Worm (Caenorhabditis elegans): Measurements from ENCODE around the gene frpr-1.
A peak's percentile ranks its signal among the peaks of the same experiment; 100 is the strongest.

The frpr-1 gene

DNA sequence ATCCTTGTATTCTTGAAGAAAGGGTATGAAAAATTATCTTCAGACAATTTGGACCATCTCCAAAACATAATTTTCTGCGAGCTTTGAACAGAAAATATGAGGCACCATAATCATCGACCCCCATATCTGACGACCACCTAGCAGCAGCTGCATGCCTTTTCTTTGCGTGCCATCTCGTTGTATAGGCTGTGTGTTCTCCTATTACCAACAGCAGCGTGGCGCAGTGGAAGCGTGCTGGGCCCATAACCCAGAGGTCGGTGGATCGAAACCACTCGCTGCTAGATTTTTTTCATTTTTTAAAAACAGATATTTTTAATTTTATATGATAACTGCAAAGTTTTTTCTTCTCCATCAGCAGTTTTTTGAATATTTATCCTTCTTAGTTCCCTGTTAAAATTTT, 26.5 kb upstream of the frpr-1 start (continued):
- TF ChIP-seq Y105C5A.15 (GFP tag; IDR thresholded peaks at IDR 0.05), result peak; percentile 81; the same call in 1 of the 2 replicates
- peak; percentile 60; the same call in 1 of the 2 replicates for TF ChIP-seq madf-9 (GFP tag; conservative IDR thresholded peaks at IDR 0.05)
- no peak for TF ChIP-seq snpc-4 (tag; optimal IDR thresholded peaks at IDR 0.05)
- TF ChIP-seq Y48G9A.11 (GFP tag; IDR thresholded peaks at IDR 0.05), result peak; percentile 26
- 0 out of 2 replicates have a peak, but pooled peaks have one; percentile 9 for TF ChIP-seq snpc-1.2 (GFP tag; IDR thresholded peaks at IDR 0.05)
- no peak for TF ChIP-seq egl-27 (tag; optimal IDR thresholded peaks at IDR 0.05)
- TF ChIP-seq F37D6.2 (tag; optimal IDR thresholded peaks at IDR 0.05), result no peak
- peak; percentile 29; the same call in 1 of the 2 replicates for TF ChIP-seq set-16 (GFP tag; IDR thresholded peaks at IDR 0.05)
- TF ChIP-seq nhr-11 (tag; optimal IDR thresholded peaks at IDR 0.05), result no peak
- TF ChIP-seq ceh-82 (tag; optimal IDR thresholded peaks at IDR 0.05), result no peak
- TF ChIP-seq ztf-7 (tag; optimal IDR thresholded peaks at IDR 0.05), result no peak
- 0 out of 2 replicates have a peak, but pooled peaks have one; percentile 61 for TF ChIP-seq Y75B8A.6 (GFP tag; IDR thresholded peaks at IDR 0.05)
- TF ChIP-seq php-3 (GFP tag; IDR thresholded peaks at IDR 0.05), result peak; percentile 56
- no peak for TF ChIP-seq lsy-2 (tag; optimal IDR thresholded peaks at IDR 0.05)
- peak; percentile 50; the same call in 1 of the 2 replicates for TF ChIP-seq ctbp-1 (GFP tag; IDR thresholded peaks at IDR 0.05)
- no peak for TF ChIP-seq cey-2 (tag; optimal IDR thresholded peaks at IDR 0.05; ENCODE audit: borderline replicate concordance, insufficient read depth)
- TF ChIP-seq F44E2.7 (GFP tag; IDR thresholded peaks at IDR 0.05), result peak; percentile 63; the same call in 1 of the 2 replicates
- peak; percentile 68 for TF ChIP-seq vab-7 (GFP tag; IDR thresholded peaks at IDR 0.05)
- TF ChIP-seq spr-1 (tag; optimal IDR thresholded peaks at IDR 0.05), result no peak
- peak; percentile 76 for TF ChIP-seq mes-2 (tag; optimal IDR thresholded peaks at IDR 0.05; ENCODE audit: poor library complexity, severe bottlenecking)
- peak; percentile 77 for TF ChIP-seq hmg-1.1 (GFP tag; IDR thresholded peaks at IDR 0.05)
- TF ChIP-seq Y5F2A.4 (GFP tag; optimal IDR thresholded peaks at IDR 0.05), result no peak
- TF ChIP-seq tag-97 (GFP tag; IDR thresholded peaks at IDR 0.05), result no peak
- TF ChIP-seq hlh-30 (tag; optimal IDR thresholded peaks at IDR 0.05; ENCODE audit: insufficient read depth), result no peak
- peak; percentile 85 for TF ChIP-seq lim-7 (GFP tag; IDR thresholded peaks at IDR 0.05)
- TF ChIP-seq ztf-11 (tag; optimal IDR thresholded peaks at IDR 0.05), result no peak
- TF ChIP-seq R02D3.7 (tag; optimal IDR thresholded peaks at IDR 0.05), result no peak
- TF ChIP-seq fos-1 (tag; optimal IDR thresholded peaks at IDR 0.05), result no peak
- 0 out of 2 replicates have a peak, but pooled peaks have one; percentile 26 for TF ChIP-seq ceh-20 (GFP tag; IDR thresholded peaks at IDR 0.05)
- TF ChIP-seq ces-1 (GFP tag; optimal IDR thresholded peaks at IDR 0.05), result no peak
- peak; percentile 50; the same call in 1 of the 2 replicates for TF ChIP-seq tra-1 (GFP tag; IDR thresholded peaks at IDR 0.05)
- TF ChIP-seq spr-3 (GFP tag; optimal IDR thresholded peaks at IDR 0.05), result no peak
- TF ChIP-seq nhr-41 (GFP tag; IDR thresholded peaks at IDR 0.05), result peak; percentile 64; the same call in 1 of the 2 replicates
- TF ChIP-seq lin-29 (GFP tag; IDR thresholded peaks at IDR 0.05), result peak; percentile 25; the same call in 1 of the 2 replicates
- peak; percentile 52 for TF ChIP-seq lin-38 (GFP tag; IDR thresholded peaks at IDR 0.05)
- no peak for TF ChIP-seq ceh-62 (tag; optimal IDR thresholded peaks at IDR 0.05)
- TF ChIP-seq F10B5.3 (tag; optimal IDR thresholded peaks at IDR 0.05), result no peak
- no peak for TF ChIP-seq T20F7.1 (GFP tag; optimal IDR thresholded peaks at IDR 0.05)
- no peak for TF ChIP-seq nhr-237 (tag; optimal IDR thresholded peaks at IDR 0.05)

DNA sequence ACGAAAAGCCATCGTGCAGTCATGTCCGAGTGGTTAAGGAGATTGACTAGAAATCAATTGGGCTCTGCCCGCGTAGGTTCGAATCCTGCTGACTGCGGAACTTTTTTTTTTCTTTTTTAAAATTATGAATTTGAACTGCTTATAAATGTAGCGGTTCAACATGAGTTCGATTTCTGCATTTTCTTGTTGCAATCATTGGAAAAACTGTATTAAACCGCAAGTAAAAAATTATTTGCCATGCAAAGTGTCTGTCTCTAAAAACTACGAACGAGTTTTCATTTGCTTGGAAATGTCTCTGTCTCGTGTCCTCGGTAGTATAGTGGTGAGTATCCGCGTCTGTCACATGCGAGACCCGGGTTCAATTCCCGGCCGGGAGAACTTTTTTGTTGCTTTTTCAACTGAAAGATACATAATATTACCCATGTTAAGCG, 26.0 kb upstream of the frpr-1 start:
- 0 out of 2 replicates have a peak, but pooled peaks have one; percentile 35 for TF ChIP-seq D1046.2 (GFP tag; IDR thresholded peaks at IDR 0.05)
- TF ChIP-seq egl-43 (GFP tag; IDR thresholded peaks at IDR 0.05), result 0 out of 2 replicates have a peak, but pooled peaks have one; percentile 55
- TF ChIP-seq spr-1 (tag; optimal IDR thresholded peaks at IDR 0.05), result peak; percentile 20
- peak; percentile 18 for TF ChIP-seq dve-1 (tag; optimal IDR thresholded peaks at IDR 0.05; ENCODE audit: insufficient read depth)
- TF ChIP-seq madf-5 (GFP tag; IDR thresholded peaks at IDR 0.05), result peak; percentile 8 to 70; a peak in 2 of 4 replicates
- 0 out of 2 replicates have a peak, but pooled peaks have one; percentile 57 for TF ChIP-seq mdt-29 (GFP tag; IDR thresholded peaks at IDR 0.05)
- peak; percentile 89 for TF ChIP-seq hlh-30 (tag; optimal IDR thresholded peaks at IDR 0.05; ENCODE audit: insufficient read depth)
- peak; percentile 50 for TF ChIP-seq hmg-1.1 (GFP tag; IDR thresholded peaks at IDR 0.05)
- 0 out of 2 replicates have a peak, but pooled peaks have one; percentile 36 for TF ChIP-seq ZK337.2 (GFP tag; IDR thresholded peaks at IDR 0.05)
- peak; percentile 38; the same call in 1 of the 2 replicates for TF ChIP-seq mxl-2 (GFP tag; conservative IDR thresholded peaks at IDR 0.05)
- TF ChIP-seq dmd-8 (GFP tag; IDR thresholded peaks at IDR 0.05), result peak; percentile 54; the same call in 1 of the 2 replicates
- TF ChIP-seq dmd-6 (GFP tag; IDR thresholded peaks at IDR 0.05), result 0 out of 2 replicates have a peak, but pooled peaks have one; percentile 26
- peak; percentile 60 for TF ChIP-seq lin-38 (GFP tag; IDR thresholded peaks at IDR 0.05)
- TF ChIP-seq tra-1 (GFP tag; IDR thresholded peaks at IDR 0.05), result peak; percentile 50; the same call in 1 of the 2 replicates
- TF ChIP-seq nhr-41 (GFP tag; IDR thresholded peaks at IDR 0.05), result peak; percentile 12; the same call in 1 of the 2 replicates
- TF ChIP-seq ctbp-1 (GFP tag; IDR thresholded peaks at IDR 0.05), result peak; percentile 55; the same call in 1 of the 2 replicates
- 0 out of 2 replicates have a peak, but pooled peaks have one; percentile 3 for TF ChIP-seq F26F4.8 (GFP tag; conservative IDR thresholded peaks at IDR 0.05)
- peak; percentile 76 for TF ChIP-seq lim-7 (GFP tag; IDR thresholded peaks at IDR 0.05)
